Worm (Caenorhabditis elegans): ENCODE measurements around the gene F38A1.11.

DNA sequence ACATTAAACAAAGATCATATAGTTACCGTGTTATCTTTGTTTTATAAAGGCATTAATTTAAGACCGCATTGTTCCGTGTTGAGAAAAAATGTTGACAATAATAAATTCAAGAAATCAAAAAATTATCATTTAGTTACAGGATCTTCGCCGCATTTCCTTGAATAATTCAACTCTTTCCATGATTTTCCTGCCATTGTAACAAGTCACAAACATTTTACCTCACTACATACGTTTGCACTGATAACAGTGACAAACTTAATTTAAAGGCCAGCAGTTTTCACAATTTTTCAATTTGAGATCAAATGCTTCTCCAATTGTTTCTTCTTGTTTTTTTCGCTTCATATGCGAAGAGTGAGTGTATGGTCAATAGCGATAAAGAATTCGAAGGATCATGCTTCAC lies 13.8 kb downstream of the F38A1.11 start, which contains the start of gene clec-169:
- TF ChIP-seq ama-1 (optimal IDR thresholded peaks at IDR 0.05) = no peak
- no peak for TF ChIP-seq fkh-10 (GFP tag; optimal IDR thresholded peaks at IDR 0.05)

All from whole organism, L3 larva.